Worm (Caenorhabditis elegans): ENCODE measurements around the gene slc-25A18.1.

DNA sequence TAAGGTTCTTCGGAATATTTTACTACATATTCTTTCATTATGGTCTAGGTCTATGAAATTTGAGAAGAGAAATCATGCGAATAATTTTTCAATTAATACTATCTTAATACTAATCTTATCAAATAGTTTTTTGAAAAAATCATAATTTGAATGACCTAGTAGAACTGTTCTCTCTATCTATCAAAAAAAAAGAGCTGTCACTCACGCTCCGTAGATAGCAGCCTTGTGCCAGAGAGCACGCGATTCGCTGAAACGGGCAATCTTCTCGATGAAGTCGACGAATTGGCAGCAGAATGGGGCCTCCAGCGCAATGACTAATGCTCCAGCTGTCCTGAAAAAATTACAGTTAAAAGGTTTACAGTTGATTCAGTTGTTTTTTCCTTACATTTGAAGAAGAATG, 34.1 kb downstream of the slc-25A18.1 start:
- TF ChIP-seq ztf-11 (tag; optimal IDR thresholded peaks at IDR 0.05) (no peak), unc-39 (tag; optimal IDR thresholded peaks at IDR 0.05) (no peak), nhr-77 (tag; optimal IDR thresholded peaks at IDR 0.05) (no peak), pha-4 (tag; optimal IDR thresholded peaks at IDR 0.05) (no peak), lin-39 (tag; optimal IDR thresholded peaks at IDR 0.05) (no peak), mml-1 (tag; optimal IDR thresholded peaks at IDR 0.05) (no peak)

Data from whole organism, L3 larva.